Worm (Caenorhabditis elegans) whole organism, L4 larva: Measurements from ENCODE around the gene grl-17.

Source experiments
- F10B5.3 ChIP-seq: sonication (generic microtip); optimal IDR thresholded peaks from 2 replicates; lab custom pipeline; 2016; ENCODE audit warnings: mild to moderate bottlenecking, missing genetic modification characterization, missing compliant biosample characterization
- F26F4.8 ChIP-seq: fragments of 200-800 bp; sonication (Bioruptor generic); conservative IDR thresholded peaks from 2 replicates; pipeline ENCODE4 v1.3.6; 2022; ENCODE audit warnings: missing genetic modification characterization, missing compliant biosample characterization
- F44E2.7 ChIP-seq: fragments of 200-800 bp; sonication (Bioruptor generic); IDR thresholded peaks from 2 replicates; pipeline ENCODE4 v2.1.2; 2022; ENCODE audit warnings: missing genetic modification characterization, missing compliant biosample characterization
- F49E8.2 ChIP-seq: sonication (generic microtip); optimal IDR thresholded peaks from 2 replicates; lab custom pipeline; 2016; ENCODE audit warnings: missing compliant biosample characterization, mild to moderate bottlenecking, missing genetic modification characterization, borderline replicate concordance
- T26A8.4 ChIP-seq: fragments of 200-800 bp; sonication (Bioruptor generic); IDR thresholded peaks from 2 replicates; pipeline ENCODE4 v1.3.6; 2022; ENCODE audit warnings: missing genetic modification characterization, missing compliant biosample characterization
- Y105C5A.15 ChIP-seq: fragments of 200-800 bp; sonication (Bioruptor generic); IDR thresholded peaks from 2 replicates; pipeline ENCODE4 v1.3.6; 2022; ENCODE audit warnings: missing genetic modification characterization, missing compliant biosample characterization
- Y5F2A.4 ChIP-seq: fragments of 200-800 bp; sonication (Bioruptor generic); optimal IDR thresholded peaks from 2 replicates; lab custom pipeline; 2018; ENCODE audit warnings: mild to moderate bottlenecking, missing genetic modification characterization, missing compliant biosample characterization
- ceh-20 ChIP-seq: fragments of 200-800 bp; sonication (Bioruptor generic); IDR thresholded peaks from 2 replicates; pipeline ENCODE4 v1.3.6; 2022; ENCODE audit warnings: missing genetic modification reagents, missing genetic modification characterization, missing compliant biosample characterization
- ceh-28 ChIP-seq: fragments of 150-350 bp; optimal IDR thresholded peaks from 2 replicates; lab custom pipeline; 2014; ENCODE audit warnings: missing biosample characterization, missing genetic modification reagents, missing genetic modification characterization
- ces-1 ChIP-seq: fragments of 150-350 bp; sonication (generic microtip); optimal IDR thresholded peaks from 4 replicates; lab custom pipeline; 2014; ENCODE audit warnings: missing biosample characterization, missing genetic modification reagents, missing genetic modification characterization
- daf-19 ChIP-seq: fragments of 200-800 bp; sonication (Bioruptor generic); conservative IDR thresholded peaks from 2 replicates; pipeline ENCODE4 v1.3.6; 2022; ENCODE audit warnings: missing genetic modification characterization, missing compliant biosample characterization
- daf-8 ChIP-seq: fragments of 200-800 bp; sonication (Bioruptor generic); IDR thresholded peaks from 2 replicates; pipeline ENCODE4 v1.3.6; 2022; ENCODE audit warnings: missing genetic modification characterization, missing compliant biosample characterization
- dmd-6 ChIP-seq: fragments of 200-800 bp; sonication (Bioruptor generic); IDR thresholded peaks from 2 replicates; pipeline ENCODE4 v1.3.6; 2022; ENCODE audit warnings: missing genetic modification reagents, missing genetic modification characterization, missing compliant biosample characterization
- dpl-1 ChIP-seq: fragments of 150-350 bp; optimal IDR thresholded peaks from 2 replicates; lab custom pipeline; 2014; ENCODE audit warnings: missing biosample characterization, missing genetic modification reagents, missing genetic modification characterization
- egl-27 ChIP-seq: sonication (generic microtip); optimal IDR thresholded peaks from 3 replicates; lab custom pipeline; 2017; ENCODE audit warnings: missing biosample characterization, missing genetic modification reagents, missing genetic modification characterization
- gei-8 ChIP-seq: fragments of 200-800 bp; sonication (Bioruptor generic); optimal IDR thresholded peaks from 2 replicates; lab custom pipeline; 2018; ENCODE audit warnings: mild to moderate bottlenecking, missing genetic modification characterization, missing compliant biosample characterization
- hif-1 ChIP-seq, 2 experiments: sonication (generic microtip); optimal IDR thresholded peaks; 2 replicates each; lab custom pipeline; 2016 to 2017; ENCODE audit warnings: missing compliant biosample characterization in 2 of 2, missing genetic modification characterization in 2 of 2, missing genetic modification reagents in 2 of 2, missing genotype in 2 of 2, mild to moderate bottlenecking in 1 of 2
- hlh-11 ChIP-seq: fragments of 200-800 bp; sonication (Bioruptor generic); optimal IDR thresholded peaks from 2 replicates; lab custom pipeline; 2018; ENCODE audit warnings: mild to moderate bottlenecking, missing genetic modification characterization, missing compliant biosample characterization
- hlh-30 ChIP-seq: sonication (generic microtip); optimal IDR thresholded peaks from 2 replicates; lab custom pipeline; 2017; ENCODE audit warnings: antibody characterized with exemption, mild to moderate bottlenecking, missing genetic modification characterization, missing compliant biosample characterization; ENCODE audit not compliant: insufficient read depth
- hmg-1.1 ChIP-seq: fragments of 200-800 bp; sonication (Bioruptor generic); IDR thresholded peaks from 2 replicates; pipeline ENCODE4 v1.3.6; 2022; ENCODE audit warnings: missing genetic modification reagents, missing genetic modification characterization, missing compliant biosample characterization
- jun-1 ChIP-seq: fragments of 150-350 bp; optimal IDR thresholded peaks from 2 replicates; lab custom pipeline; 2014; ENCODE audit warnings: missing biosample characterization, missing genetic modification reagents, missing genetic modification characterization
- lim-7 ChIP-seq: fragments of 200-800 bp; sonication (Bioruptor generic); IDR thresholded peaks from 2 replicates; pipeline ENCODE4 v1.3.6; 2022; ENCODE audit warnings: missing genetic modification characterization, missing compliant biosample characterization
- lin-1 ChIP-seq: fragments of 200-800 bp; sonication (Bioruptor generic); IDR thresholded peaks from 2 replicates; pipeline ENCODE4 v1.3.6; 2022; ENCODE audit warnings: missing genetic modification reagents, missing genetic modification characterization, missing compliant biosample characterization
- lin-13 ChIP-seq: fragments of 150-350 bp; optimal IDR thresholded peaks from 2 replicates; lab custom pipeline; 2014; ENCODE audit warnings: missing biosample characterization, missing genetic modification reagents, missing genetic modification characterization
- lin-15B ChIP-seq: fragments of 150-350 bp; sonication (generic microtip); optimal IDR thresholded peaks from 3 replicates; lab custom pipeline; 2014; ENCODE audit warnings: missing biosample characterization, missing genetic modification characterization
- lin-29 ChIP-seq: fragments of 200-800 bp; sonication (Bioruptor generic); IDR thresholded peaks from 2 replicates; pipeline ENCODE4 v1.3.6; 2022; ENCODE audit warnings: missing genetic modification reagents, missing genetic modification characterization, missing compliant biosample characterization
- lir-3 ChIP-seq: sonication (generic microtip); optimal IDR thresholded peaks from 2 replicates; lab custom pipeline; 2016; ENCODE audit warnings: mild to moderate bottlenecking, missing genetic modification characterization, missing compliant biosample characterization
- lsy-2 ChIP-seq, 2 experiments: fragments of 150-350 bp in 1 of 2; sonication (generic microtip) in 1 of 2; optimal IDR thresholded peaks; 2 replicates each; lab custom pipeline; 2014 to 2017; ENCODE audit warnings: missing biosample characterization in 2 of 2, missing genetic modification characterization in 2 of 2
- madf-5 ChIP-seq, 2 experiments: fragments of 200-800 bp; sonication (Bioruptor generic); IDR thresholded peaks; 2 replicates each; pipeline ENCODE4 v1.3.6; 2022; ENCODE audit warnings: missing compliant biosample characterization in 2 of 2, missing genetic modification characterization in 2 of 2
- madf-9 ChIP-seq: fragments of 200-800 bp; sonication (Bioruptor generic); conservative IDR thresholded peaks from 2 replicates; pipeline ENCODE4 v1.3.6; 2022; ENCODE audit warnings: missing genetic modification reagents, missing genetic modification characterization, missing compliant biosample characterization
- mep-1 ChIP-seq: fragments of 150-350 bp; sonication (generic microtip); optimal IDR thresholded peaks from 3 replicates; lab custom pipeline; 2014; ENCODE audit warnings: missing biosample characterization, missing genetic modification characterization
- mes-2 ChIP-seq: sonication (generic microtip); optimal IDR thresholded peaks from 2 replicates; lab custom pipeline; 2016; ENCODE audit warnings: missing genotype, mild to moderate bottlenecking, missing genetic modification characterization, missing compliant biosample characterization; ENCODE audit not compliant: poor library complexity, severe bottlenecking
- mxl-3 ChIP-seq: fragments of 200-800 bp; sonication (Bioruptor generic); optimal IDR thresholded peaks from 2 replicates; lab custom pipeline; 2018; ENCODE audit warnings: mild to moderate bottlenecking, missing genetic modification characterization, missing compliant biosample characterization
- nhr-10 ChIP-seq: fragments of 150-350 bp; optimal IDR thresholded peaks from 2 replicates; lab custom pipeline; 2014; ENCODE audit warnings: missing biosample characterization, missing genetic modification characterization
- nhr-28 ChIP-seq: fragments of 150-350 bp; optimal IDR thresholded peaks from 2 replicates; lab custom pipeline; 2014; ENCODE audit warnings: missing biosample characterization, missing genetic modification characterization
- nhr-42 ChIP-seq: fragments of 200-800 bp; sonication (Bioruptor generic); IDR thresholded peaks from 2 replicates; pipeline ENCODE4 v1.3.6; 2022; ENCODE audit warnings: missing genetic modification characterization, missing compliant biosample characterization
- nhr-6 ChIP-seq: fragments of 150-350 bp; optimal IDR thresholded peaks from 2 replicates; lab custom pipeline; 2014; ENCODE audit warnings: missing biosample characterization, missing genetic modification characterization
- php-3 ChIP-seq: fragments of 200-800 bp; sonication (Bioruptor generic); IDR thresholded peaks from 2 replicates; pipeline ENCODE4 v1.3.6; 2022; ENCODE audit warnings: missing genetic modification reagents, missing genetic modification characterization, missing compliant biosample characterization
- pqm-1 ChIP-seq: sonication (generic microtip); optimal IDR thresholded peaks from 2 replicates; lab custom pipeline; 2017; ENCODE audit warnings: missing biosample characterization, missing genetic modification characterization
- saeg-2 ChIP-seq: fragments of 200-800 bp; sonication (Bioruptor generic); IDR thresholded peaks from 2 replicates; pipeline ENCODE4 v1.3.6; 2022; ENCODE audit warnings: missing genetic modification reagents, missing genetic modification characterization, missing compliant biosample characterization
- sdz-12 ChIP-seq: fragments of 200-800 bp; sonication (Bioruptor generic); optimal IDR thresholded peaks from 2 replicates; lab custom pipeline; 2018; ENCODE audit warnings: mild to moderate bottlenecking, missing genetic modification characterization, missing compliant biosample characterization
- skn-1 ChIP-seq: fragments of 150-350 bp; optimal IDR thresholded peaks from 2 replicates; lab custom pipeline; 2014; ENCODE audit warnings: missing biosample characterization, missing genetic modification characterization
- snpc-1.2 ChIP-seq: fragments of 200-800 bp; sonication (Bioruptor generic); IDR thresholded peaks from 2 replicates; pipeline ENCODE4 v1.3.6; 2022; ENCODE audit warnings: missing genetic modification reagents, missing genetic modification characterization, missing compliant biosample characterization
- snpc-4 ChIP-seq: fragments of 150-350 bp; optimal IDR thresholded peaks from 2 replicates; lab custom pipeline; 2014; ENCODE audit warnings: missing biosample characterization, missing genetic modification characterization
- spr-3 ChIP-seq: fragments of 200-800 bp; sonication (Bioruptor generic); optimal IDR thresholded peaks from 2 replicates; lab custom pipeline; 2018; ENCODE audit warnings: mild to moderate bottlenecking, missing genetic modification characterization, missing compliant biosample characterization
- unc-130 ChIP-seq: sonication (generic microtip); optimal IDR thresholded peaks from 2 replicates; lab custom pipeline; 2016; ENCODE audit warnings: missing genetic modification reagents, missing genetic modification characterization, missing compliant biosample characterization
- vab-7 ChIP-seq: fragments of 200-800 bp; sonication (Bioruptor generic); IDR thresholded peaks from 2 replicates; pipeline ENCODE4 v1.3.6; 2022; ENCODE audit warnings: missing genetic modification reagents, missing genetic modification characterization, missing compliant biosample characterization
- zfp-2 ChIP-seq: sonication (generic microtip); optimal IDR thresholded peaks from 2 replicates; lab custom pipeline; 2016; ENCODE audit warnings: mild to moderate bottlenecking, missing genetic modification characterization, missing compliant biosample characterization
- zfp-3 ChIP-seq: fragments of 200-800 bp; sonication (Bioruptor generic); conservative IDR thresholded peaks from 2 replicates; pipeline ENCODE4 v1.3.6; 2022; ENCODE audit warnings: missing genetic modification reagents, missing genetic modification characterization, missing compliant biosample characterization
- zip-2 ChIP-seq: fragments of 150-350 bp; optimal IDR thresholded peaks from 2 replicates; lab custom pipeline; 2014; ENCODE audit warnings: missing biosample characterization, missing genetic modification characterization
- ztf-11 ChIP-seq: fragments of 150-350 bp; optimal IDR thresholded peaks from 2 replicates; lab custom pipeline; 2014; ENCODE audit warnings: missing biosample characterization, missing genetic modification characterization
- ztf-7 ChIP-seq: fragments of 150-350 bp; optimal IDR thresholded peaks from 2 replicates; lab custom pipeline; 2014; ENCODE audit warnings: missing biosample characterization, missing genetic modification characterization

grl-17 gene

ce11 chrV:13566967-13567366 is 3.2 kb upstream of the grl-17 start (continued):
- TF ChIP-seq ztf-7 (tag; lab: Kevin White, UChicago): no peak
- no peak for TF ChIP-seq F49E8.2
- no peak for TF ChIP-seq mxl-3 (GFP tag; lab: Kevin White, UChicago)
- no peak for TF ChIP-seq snpc-1.2 (GFP tag; lab: Robert Waterston, UW)
- TF ChIP-seq snpc-4: no peak
- TF ChIP-seq T26A8.4 (GFP tag; lab: Robert Waterston, UW): peak; percentile 74; the same call in 1 of the 2 replicates
- TF ChIP-seq unc-130 (GFP tag; lab: Kevin White, UChicago): no peak
- no peak for TF ChIP-seq ztf-11 (tag; lab: Kevin White, UChicago)
- TF ChIP-seq hlh-30 (tag; lab: Kevin White, UChicago): no peak
- TF ChIP-seq lin-29: no peak
- no peak for TF ChIP-seq nhr-10 (tag; lab: Kevin White, UChicago)
- TF ChIP-seq nhr-28 (tag; lab: Kevin White, UChicago): no peak
- no peak for TF ChIP-seq mep-1 (tag; lab: Kevin White, UChicago)
- no peak for TF ChIP-seq sdz-12 (GFP tag; lab: Kevin White, UChicago)
- no peak for TF ChIP-seq vab-7
- TF ChIP-seq Y5F2A.4 (GFP tag; lab: Kevin White, UChicago): no peak
- TF ChIP-seq lir-3 (tag; lab: Kevin White, UChicago): no peak
- TF ChIP-seq dpl-1 (GFP tag; lab: Kevin White, UChicago): no peak
- no peak for TF ChIP-seq egl-27 (tag; lab: Kevin White, UChicago)
- no peak for TF ChIP-seq lin-15B (tag; lab: Kevin White, UChicago)
- TF ChIP-seq saeg-2 (GFP tag; lab: Robert Waterston, UW): 0 out of 2 replicates have a peak, but pooled peaks have one; percentile 64
- no peak for TF ChIP-seq lin-1
- TF ChIP-seq php-3 (GFP tag; lab: Robert Waterston, UW): 0 out of 2 replicates have a peak, but pooled peaks have one; percentile 32
- TF ChIP-seq gei-8 (GFP tag; lab: Kevin White, UChicago): no peak
- no peak for TF ChIP-seq ceh-20 (GFP tag; lab: Robert Waterston, UW)
- TF ChIP-seq F44E2.7 (GFP tag; lab: Robert Waterston, UW): no peak
- TF ChIP-seq lin-13: no peak
- TF ChIP-seq hif-1 (tag; optimal IDR thresholded peaks at IDR 0.05; lab: Kevin White, UChicago): no peak
- no peak for TF ChIP-seq ceh-28 (tag; lab: Kevin White, UChicago)
- TF ChIP-seq madf-9: no peak
- peak; percentile 30 for TF ChIP-seq hlh-11
- TF ChIP-seq nhr-42 (GFP tag; lab: Robert Waterston, UW): peak; percentile 23; the same call in 1 of the 2 replicates
- peak; percentile 45 for TF ChIP-seq mes-2 (tag; lab: Kevin White, UChicago)
- no peak for TF ChIP-seq ces-1 (GFP tag; lab: Kevin White, UChicago)
- peak; percentile 7 for TF ChIP-seq spr-3 (GFP tag; lab: Kevin White, UChicago)
- no peak for TF ChIP-seq daf-8 (GFP tag; lab: Robert Waterston, UW)
- no peak for TF ChIP-seq zfp-2 (tag; lab: Kevin White, UChicago)
- no peak for TF ChIP-seq zip-2 (tag; lab: Kevin White, UChicago)
- no peak for TF ChIP-seq Y105C5A.15
- no peak for TF ChIP-seq F10B5.3 (tag; lab: Kevin White, UChicago)
- no peak for TF ChIP-seq daf-19 (GFP tag; lab: Robert Waterston, UW)
- no peak for TF ChIP-seq hmg-1.1 (GFP tag; lab: Robert Waterston, UW)
- no peak for TF ChIP-seq madf-5 (GFP tag; IDR thresholded peaks at IDR 0.05; lab: Robert Waterston, UW)
- TF ChIP-seq lsy-2 (tag; optimal IDR thresholded peaks at IDR 0.05; lab: Kevin White, UChicago): peak in 1 of 2 experiments; percentile 14
- no peak; the same call in 1 of the 2 replicates for TF ChIP-seq zfp-3 (GFP tag; lab: Robert Waterston, UW)
- TF ChIP-seq F26F4.8 (GFP tag; lab: Robert Waterston, UW): no peak; the same call in 1 of the 2 replicates
- TF ChIP-seq dmd-6: 0 out of 2 replicates have a peak, but pooled peaks have one; percentile 42
- TF ChIP-seq lim-7 (GFP tag; lab: Robert Waterston, UW): no peak
- no peak for TF ChIP-seq skn-1 (tag; lab: Kevin White, UChicago)
- no peak for TF ChIP-seq jun-1 (tag; lab: Kevin White, UChicago)
- no peak for TF ChIP-seq pqm-1 (tag; lab: Kevin White, UChicago)
- TF ChIP-seq nhr-6: no peak
